Worm (Caenorhabditis elegans): ENCODE data around the gene pct-1.

Gene pct-1

DNA sequence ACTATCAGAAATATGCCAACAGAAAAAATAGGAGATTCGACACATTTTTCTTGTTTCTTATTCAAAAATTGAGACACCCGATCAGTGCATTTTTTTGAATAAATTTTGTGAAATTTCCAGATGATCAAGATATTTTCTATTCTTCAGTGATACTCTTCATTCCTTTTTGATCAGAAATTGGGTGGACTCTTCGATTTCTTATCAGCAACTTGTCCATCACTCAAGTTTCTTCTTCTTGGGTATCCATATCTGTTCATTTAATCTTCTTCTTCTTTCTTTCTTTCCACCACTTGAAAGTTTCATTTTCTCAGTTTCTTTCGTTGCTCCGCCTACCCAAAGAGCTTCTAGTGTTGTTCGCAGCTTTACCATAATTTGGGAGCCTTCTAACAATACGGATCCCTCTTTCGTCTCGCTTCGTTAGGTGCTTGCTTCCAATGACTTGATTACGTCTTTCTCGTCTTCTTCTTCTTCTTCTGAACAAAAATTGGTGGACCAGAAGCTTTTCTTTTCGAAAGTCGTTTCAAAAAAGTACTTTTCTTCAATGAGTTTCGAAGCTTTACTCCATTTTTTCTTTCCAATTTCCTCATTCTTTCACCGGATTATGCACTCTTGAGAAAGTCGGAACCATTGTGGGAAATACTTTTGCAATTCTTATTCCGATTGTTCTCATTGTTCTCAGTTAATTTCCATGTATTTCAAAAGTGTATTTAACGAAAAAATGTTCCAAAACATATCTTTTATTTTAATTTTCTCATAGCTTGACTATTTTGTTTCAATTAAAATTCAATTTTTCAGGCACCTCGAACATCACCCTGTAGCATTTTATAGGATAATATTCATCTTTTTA is at the start of gene pct-1:
TSS of gene pct-1 (plus strand) at position 797 of the 847 bp plus-strand sequence.
- TF ChIP-seq dao-5 (tag; optimal IDR thresholded peaks at IDR 0.05) (no peak), him-1 (tag; optimal IDR thresholded peaks at IDR 0.05) (no peak), W03F9.2 (tag; optimal IDR thresholded peaks at IDR 0.05) (no peak)

DNA sequence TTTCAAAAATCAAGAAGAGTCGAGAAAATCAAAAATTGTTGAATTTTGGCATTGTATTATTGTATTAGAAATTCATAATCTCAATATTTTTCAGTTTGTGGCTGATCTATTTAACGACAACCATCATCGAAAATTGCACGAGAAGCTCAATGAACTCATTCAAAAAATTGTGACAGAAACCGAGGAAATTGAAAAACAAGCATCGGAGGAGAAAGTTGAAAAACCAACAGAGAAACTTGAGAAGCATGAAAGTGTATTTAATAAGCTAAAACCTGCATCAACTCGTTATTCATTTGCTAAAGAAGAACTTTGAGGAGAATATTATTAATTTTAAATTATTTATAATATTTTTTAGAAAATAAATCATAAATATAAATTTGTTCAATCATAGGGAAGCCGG is 49.4 kb upstream of the pct-1 start, which contains the start of gene ceph-41:
TSS of gene ceph-41 (plus strand) at position 301 of the 400 bp plus-strand sequence.
- no peak for TF ChIP-seq W03F9.2 (tag; optimal IDR thresholded peaks at IDR 0.05)
- no peak for TF ChIP-seq him-1 (tag; optimal IDR thresholded peaks at IDR 0.05)
- no peak for TF ChIP-seq dao-5 (tag; optimal IDR thresholded peaks at IDR 0.05)

DNA sequence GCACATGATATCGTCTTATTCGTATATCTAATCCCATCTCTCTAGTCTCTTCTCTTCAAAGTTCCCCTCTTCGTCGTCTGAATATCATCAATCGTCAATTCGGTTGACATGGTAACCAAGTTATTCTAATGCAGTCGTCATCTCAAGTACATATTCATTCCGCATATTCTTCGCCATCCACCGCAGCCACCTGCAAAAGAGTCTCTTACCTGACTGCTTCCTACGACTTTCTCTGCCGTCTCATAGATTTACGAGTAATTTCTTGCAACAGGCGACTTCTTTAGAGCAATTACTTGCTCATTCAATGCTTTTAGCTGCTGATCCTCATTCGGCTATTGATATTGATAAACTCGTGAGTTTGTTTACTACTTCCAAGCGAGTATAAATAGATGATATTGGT is 48.9 kb upstream of the pct-1 start:
- TF ChIP-seq dao-5 (tag; optimal IDR thresholded peaks at IDR 0.05) (no peak), him-1 (tag; optimal IDR thresholded peaks at IDR 0.05) (no peak), W03F9.2 (tag; optimal IDR thresholded peaks at IDR 0.05) (no peak)

DNA sequence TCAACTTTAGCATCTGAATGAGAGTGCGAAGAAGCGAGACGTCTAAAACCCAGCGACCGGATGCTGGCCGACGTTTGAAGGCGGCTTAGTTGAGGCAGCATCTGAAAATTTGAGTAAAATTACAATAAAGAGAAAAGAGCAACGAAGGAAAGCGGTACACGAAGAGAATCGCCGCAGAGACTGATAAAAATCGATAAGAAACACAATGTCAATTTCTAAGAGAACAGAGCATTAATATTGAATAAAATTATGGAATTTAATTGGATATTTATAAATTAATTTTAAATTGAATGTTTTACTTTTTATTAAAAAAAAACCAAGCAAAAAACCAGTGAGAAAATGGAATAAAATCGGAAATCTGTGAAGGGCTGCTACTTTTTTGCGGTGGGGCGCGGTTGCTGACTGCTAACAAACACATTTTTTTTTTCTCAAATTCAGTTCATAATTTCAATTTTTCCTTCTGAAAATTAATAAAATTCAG is 46.1 kb upstream of the pct-1 start, which contains the start of the genes ndub-11 and moc-3:
TSS of gene ndub-11 (minus strand) at position 101 of the 481 bp plus-strand sequence.
TSS of gene moc-3 (plus strand) at position 431 of the 481 bp plus-strand sequence.
- no peak for TF ChIP-seq him-1 (tag; optimal IDR thresholded peaks at IDR 0.05)
- TF ChIP-seq W03F9.2 (tag; optimal IDR thresholded peaks at IDR 0.05), result no peak
- TF ChIP-seq dao-5 (tag; optimal IDR thresholded peaks at IDR 0.05), result no peak

DNA sequence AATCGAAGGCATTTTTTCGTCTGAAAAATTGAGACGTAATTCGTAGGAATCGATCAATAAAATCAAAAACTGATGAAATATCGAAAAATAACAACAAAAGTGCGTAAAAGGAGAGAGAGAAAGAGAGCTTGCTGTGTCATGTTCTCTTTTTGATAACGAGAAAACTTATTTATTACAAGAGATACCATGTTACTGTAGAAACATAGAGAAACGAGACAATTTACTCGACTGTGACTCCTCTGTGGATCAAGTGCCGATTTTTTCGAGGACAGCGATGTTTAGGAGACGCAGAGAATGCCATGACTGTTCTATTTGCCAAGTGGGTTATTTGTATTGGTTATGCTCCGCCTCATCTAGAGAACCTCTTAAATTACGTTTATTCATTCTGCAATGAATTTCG is 42.7 kb upstream of the pct-1 start, which contains the start of gene sph-1:
TSS of gene sph-1 (minus strand) at position 23 of the 400 bp plus-strand sequence.
- TF ChIP-seq him-1 (tag; optimal IDR thresholded peaks at IDR 0.05) (no peak), W03F9.2 (tag; optimal IDR thresholded peaks at IDR 0.05) (peak; percentile 44), dao-5 (tag; optimal IDR thresholded peaks at IDR 0.05) (no peak)

DNA sequence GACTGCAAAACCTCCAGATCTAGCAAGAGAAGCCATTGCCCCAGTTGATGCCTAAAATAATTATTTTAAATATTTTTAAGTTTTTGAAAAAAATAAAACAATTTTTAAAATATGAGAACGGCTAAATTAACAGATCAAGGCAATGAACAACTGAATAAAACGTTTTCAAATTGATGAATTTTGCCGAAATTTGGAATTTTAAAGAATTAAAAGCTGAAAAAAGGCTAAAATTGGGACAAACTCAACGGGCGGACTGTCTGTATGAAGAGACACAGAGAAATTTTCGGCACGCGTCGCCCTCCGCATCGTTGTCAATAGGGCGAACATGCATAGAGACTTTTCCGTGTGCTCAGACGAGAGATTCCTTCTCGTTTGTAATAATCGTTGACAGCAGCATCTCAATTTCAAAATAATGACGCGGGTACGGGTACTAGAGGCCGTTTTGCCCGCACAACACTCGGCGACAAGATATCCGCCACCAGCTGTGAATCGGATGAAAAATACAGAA is 40.2 kb upstream of the pct-1 start, which contains the start of the genes isp-1 and islo-1:
TSS of gene isp-1 (minus strand) at position 51 of the 508 bp plus-strand sequence.
TSS of gene islo-1 (plus strand) at position 385 of the 508 bp plus-strand sequence.
- no peak for TF ChIP-seq dao-5 (tag; optimal IDR thresholded peaks at IDR 0.05)
- TF ChIP-seq W03F9.2 (tag; optimal IDR thresholded peaks at IDR 0.05), result peak; percentile 69

DNA sequence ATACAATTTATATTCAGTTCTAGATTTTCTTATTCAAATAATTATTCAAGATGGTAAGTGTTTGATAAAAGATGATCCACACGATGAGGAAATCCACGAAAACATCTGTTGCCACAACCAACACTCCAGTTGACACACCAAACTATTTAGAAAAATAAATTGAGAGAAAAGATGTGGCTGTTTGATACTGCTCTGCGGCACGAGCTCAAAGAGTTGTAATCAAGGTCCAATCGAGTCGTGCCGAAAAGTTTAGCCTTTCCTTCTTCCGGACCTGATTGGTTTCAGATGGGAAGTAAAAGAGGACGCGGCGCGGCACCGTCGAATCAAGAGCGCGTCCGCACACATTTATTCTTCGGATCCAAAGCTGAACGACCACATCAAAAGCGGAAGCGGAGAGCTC is 39.7 kb upstream of the pct-1 start:
- TF ChIP-seq dao-5 (tag; optimal IDR thresholded peaks at IDR 0.05) (no peak), him-1 (tag; optimal IDR thresholded peaks at IDR 0.05) (no peak), W03F9.2 (tag; optimal IDR thresholded peaks at IDR 0.05) (no peak)

DNA sequence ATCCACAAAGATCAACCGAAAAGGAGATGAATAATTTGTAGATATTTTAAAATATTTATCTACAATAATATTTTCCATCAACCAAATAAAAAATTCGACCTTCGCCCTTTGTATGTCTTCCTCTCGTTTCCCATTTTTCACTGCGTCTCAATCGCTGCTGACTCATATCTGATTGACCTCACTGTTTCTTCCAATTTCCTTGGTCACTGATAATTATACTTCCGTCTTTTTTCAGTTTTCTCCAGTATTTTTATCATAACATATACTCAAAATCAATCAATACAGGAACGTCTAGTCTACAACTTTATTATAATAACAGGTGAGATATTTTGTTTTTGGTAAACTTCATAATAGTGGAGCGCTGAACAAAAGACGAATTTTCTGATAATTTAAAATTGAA is 37.3 kb upstream of the pct-1 start, which contains the start of gene pmk-3:
TSS of gene pmk-3 (plus strand) at position 236 of the 400 bp plus-strand sequence.
- TF ChIP-seq him-1 (tag; optimal IDR thresholded peaks at IDR 0.05) (no peak), W03F9.2 (tag; optimal IDR thresholded peaks at IDR 0.05) (peak; percentile 5), dao-5 (tag; optimal IDR thresholded peaks at IDR 0.05) (no peak)

DNA sequence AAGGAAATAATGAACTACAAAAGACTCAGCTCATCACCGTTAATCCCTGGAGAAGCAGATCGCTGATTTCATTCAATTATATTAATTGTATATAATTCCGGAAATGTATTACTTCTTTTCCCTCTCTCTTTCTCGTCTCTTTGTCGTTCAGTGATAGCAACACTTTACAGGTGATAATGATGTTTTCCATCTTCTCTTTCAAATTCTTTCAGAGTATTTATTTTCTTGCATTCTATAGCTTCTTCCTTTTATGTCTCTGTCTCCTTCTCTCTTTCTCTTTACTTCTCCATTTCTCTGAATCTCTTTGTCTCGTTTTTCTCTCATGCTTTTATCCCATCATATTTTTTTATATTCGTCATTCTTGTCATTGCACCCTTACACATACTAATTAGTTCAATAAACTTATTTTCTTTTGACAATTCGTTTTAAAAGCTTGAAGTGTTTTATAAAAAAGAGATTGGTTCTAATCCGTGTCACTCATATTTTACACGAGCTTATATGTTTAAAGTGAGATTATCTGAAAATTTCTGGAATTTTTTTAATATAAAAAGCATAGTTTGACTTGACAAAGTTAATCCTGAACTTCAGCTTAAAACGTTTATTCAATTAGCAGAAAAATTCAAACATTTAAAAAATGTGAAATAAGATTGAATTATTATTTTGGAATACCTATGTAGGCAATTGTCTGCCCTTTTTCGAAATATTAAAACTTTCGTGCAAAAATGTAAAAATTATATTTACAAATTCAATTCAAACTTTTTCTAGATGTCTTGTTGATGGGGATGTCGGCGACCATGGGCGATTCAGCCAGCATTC is 33.3 kb upstream of the pct-1 start, which contains the start of gene pmk-2:
TSS of gene pmk-2 (plus strand) at position 766 of the 816 bp plus-strand sequence.
- TF ChIP-seq dao-5 (tag; optimal IDR thresholded peaks at IDR 0.05), result no peak
- no peak for TF ChIP-seq W03F9.2 (tag; optimal IDR thresholded peaks at IDR 0.05)
- no peak for TF ChIP-seq him-1 (tag; optimal IDR thresholded peaks at IDR 0.05)

DNA sequence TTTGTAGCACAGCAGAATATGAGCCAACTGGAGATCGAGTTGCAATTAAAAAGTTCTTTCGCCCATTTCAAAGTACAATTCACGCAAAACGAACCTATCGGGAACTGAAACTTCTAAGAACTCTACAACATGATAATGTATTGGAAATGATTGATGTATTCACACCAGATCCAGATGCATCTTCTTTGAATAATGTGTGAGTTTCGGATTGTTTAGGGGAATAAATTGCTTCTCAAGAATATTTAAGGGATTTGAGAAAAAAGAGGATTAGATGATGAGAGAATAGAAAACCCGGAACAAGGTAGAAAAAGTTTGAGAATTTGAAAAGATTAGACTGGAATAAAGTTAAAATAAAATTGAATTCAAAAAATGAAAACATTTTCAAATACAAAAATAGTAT is 31.9 kb upstream of the pct-1 start:
- TF ChIP-seq dao-5 (tag; optimal IDR thresholded peaks at IDR 0.05) (no peak), him-1 (tag; optimal IDR thresholded peaks at IDR 0.05) (no peak), W03F9.2 (tag; optimal IDR thresholded peaks at IDR 0.05) (no peak)

DNA sequence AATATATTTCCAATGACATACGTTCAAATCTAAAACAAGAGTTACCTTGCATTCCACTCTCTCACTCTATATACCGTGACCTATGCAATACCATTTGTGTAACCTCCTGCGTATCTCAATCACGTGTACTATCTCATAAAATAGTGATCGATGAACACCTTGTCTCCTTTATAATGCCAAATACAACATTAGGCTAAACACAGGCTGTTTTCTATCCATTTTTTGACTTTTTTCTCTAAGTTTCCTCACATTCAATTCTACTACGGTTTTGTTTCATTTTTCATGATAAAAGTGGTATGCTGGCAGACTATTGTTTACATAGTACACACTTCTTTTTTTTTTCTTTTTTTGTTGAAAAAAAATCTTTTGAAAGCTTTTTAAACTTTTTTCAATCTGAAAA is 30.0 kb upstream of the pct-1 start:
- TF ChIP-seq W03F9.2 (tag; optimal IDR thresholded peaks at IDR 0.05) (no peak), him-1 (tag; optimal IDR thresholded peaks at IDR 0.05) (no peak), dao-5 (tag; optimal IDR thresholded peaks at IDR 0.05) (no peak)

DNA sequence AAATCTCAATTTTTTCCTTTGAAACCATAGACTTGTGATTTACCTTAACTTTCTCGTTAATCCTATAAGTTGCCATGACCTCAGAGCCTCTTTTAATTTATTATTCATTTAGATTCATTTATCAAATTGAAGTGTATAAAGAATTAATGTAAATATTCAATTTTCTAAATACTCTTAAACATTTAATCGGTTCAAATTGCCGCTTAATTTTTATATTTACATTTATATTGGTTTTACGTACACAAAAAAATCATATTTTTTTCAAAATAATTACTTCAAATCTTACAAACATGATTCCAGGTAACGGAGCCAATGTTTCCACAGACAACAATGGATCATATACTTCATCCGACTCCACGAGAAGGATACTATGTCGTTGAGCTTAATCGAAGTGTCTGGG is 27.8 kb upstream of the pct-1 start, which contains the start of gene pmk-1:
TSS of gene pmk-1 (plus strand) at position 301 of the 400 bp plus-strand sequence.
- TF ChIP-seq W03F9.2 (tag; optimal IDR thresholded peaks at IDR 0.05) (no peak), dao-5 (tag; optimal IDR thresholded peaks at IDR 0.05) (no peak), him-1 (tag; optimal IDR thresholded peaks at IDR 0.05) (no peak)

DNA sequence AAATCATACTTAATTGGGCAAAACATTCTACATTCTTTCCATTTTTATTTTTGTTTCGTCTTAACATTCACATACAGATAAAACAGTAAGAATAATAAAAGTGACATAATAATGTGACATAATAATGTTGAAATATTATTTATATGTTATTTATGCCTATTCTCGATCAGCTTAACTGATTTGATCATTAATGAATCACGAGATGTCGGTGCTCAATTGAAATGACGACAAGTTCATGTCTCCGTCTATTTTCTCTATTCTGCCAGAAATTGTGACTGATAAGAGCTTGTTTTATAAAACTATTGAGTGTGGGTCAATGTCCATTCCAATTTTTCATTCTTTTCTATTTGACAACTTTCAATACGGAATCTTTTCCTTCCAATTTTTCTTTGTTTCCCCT is 24.6 kb upstream of the pct-1 start:
- TF ChIP-seq dao-5 (tag; optimal IDR thresholded peaks at IDR 0.05), result no peak
- no peak for TF ChIP-seq W03F9.2 (tag; optimal IDR thresholded peaks at IDR 0.05)
- TF ChIP-seq him-1 (tag; optimal IDR thresholded peaks at IDR 0.05), result no peak

Data from whole organism, L4/young adult.